Worm (Caenorhabditis elegans): ENCODE data around the gene srx-60.

DNA sequence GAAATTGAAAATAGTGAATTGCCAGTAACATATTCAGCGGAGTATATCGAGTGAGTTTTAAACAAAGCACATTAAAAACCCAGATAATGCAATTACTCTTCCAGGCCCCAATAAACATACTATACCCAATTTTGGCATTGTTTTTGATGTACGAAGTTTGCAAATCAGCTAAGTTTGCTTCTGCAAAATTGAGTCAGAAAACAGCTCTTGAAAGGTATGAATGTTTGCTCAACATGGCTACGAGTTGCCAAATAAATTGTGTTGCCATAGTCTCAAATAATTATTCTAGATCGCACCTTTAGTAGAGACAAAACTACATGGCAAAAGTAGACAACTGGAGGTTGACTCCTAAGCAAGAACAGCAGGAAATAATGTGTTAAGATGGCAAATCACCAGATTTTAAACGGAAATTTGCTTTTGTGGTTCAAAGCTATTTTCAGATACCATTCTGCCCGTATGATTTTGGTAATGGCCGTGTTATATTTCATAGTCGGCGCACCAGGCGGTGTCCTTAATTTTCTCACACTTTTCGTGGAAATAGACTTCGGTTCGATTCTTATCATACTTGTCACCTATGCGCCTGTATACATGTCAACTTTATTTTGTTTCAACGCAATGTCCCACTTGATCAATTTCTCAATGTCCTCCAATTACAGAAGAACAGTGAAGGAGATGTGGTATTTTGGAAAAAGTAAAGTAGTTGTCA lies 31.9 kb downstream of the srx-60 start:
- TF ChIP-seq mbf-1 (tag; optimal IDR thresholded peaks at IDR 0.05) (no peak), unc-62 (GFP tag; optimal IDR thresholded peaks at IDR 0.05) (no peak), nhr-12 (tag; optimal IDR thresholded peaks at IDR 0.05) (no peak), R02D3.7 (tag; optimal IDR thresholded peaks at IDR 0.05) (no peak)
